Worm (Caenorhabditis elegans): ENCODE results near the gene C07C7.3.

C07C7.3 gene

ce11 chrIV:9130605-9131004 is 35.2 kb upstream of the C07C7.3 start (continued):
- no peak for TF ChIP-seq mcd-1 (GFP tag; IDR thresholded peaks at IDR 0.05)
- TF ChIP-seq xnd-1 (tag; optimal IDR thresholded peaks at IDR 0.05) = no peak
- no peak for TF ChIP-seq let-607 (tag; optimal IDR thresholded peaks at IDR 0.05)
- no peak for TF ChIP-seq atf-7 (tag; optimal IDR thresholded peaks at IDR 0.05)
- TF ChIP-seq tbp1 (GFP tag; optimal IDR thresholded peaks at IDR 0.05) = peak; percentile 72
- no peak for TF ChIP-seq nhr-120 (GFP tag; IDR thresholded peaks at IDR 0.05)
- TF ChIP-seq Y56A3A.18 (GFP tag; IDR thresholded peaks at IDR 0.05) = no peak
- TF ChIP-seq hmg-20 (GFP tag; IDR thresholded peaks at IDR 0.05) = 0 out of 2 replicates have a peak, but pooled peaks have one; percentile 32
- TF ChIP-seq die-1 (tag; optimal IDR thresholded peaks at IDR 0.05) = no peak
- TF ChIP-seq D2030.7 (GFP tag; IDR thresholded peaks at IDR 0.05) = peak; percentile 50; the same call in 1 of the 2 replicates
- TF ChIP-seq sea-2 (GFP tag; IDR thresholded peaks at IDR 0.05) = no peak
- no peak for TF ChIP-seq F57C9.4 (tag; optimal IDR thresholded peaks at IDR 0.05)
- TF ChIP-seq madf-3 (GFP tag; IDR thresholded peaks at IDR 0.05) = no peak
- TF ChIP-seq pha-4 (tag; optimal IDR thresholded peaks at IDR 0.05) = no peak
- no peak for TF ChIP-seq Y95B8A.8 (GFP tag; IDR thresholded peaks at IDR 0.05)
- no peak for TF ChIP-seq ekl-4 (GFP tag; IDR thresholded peaks at IDR 0.05)
- no peak for TF ChIP-seq egl-44 (GFP tag; IDR thresholded peaks at IDR 0.05)
- no peak for TF ChIP-seq tbx-9 (tag; optimal IDR thresholded peaks at IDR 0.05; ENCODE audit: borderline replicate concordance)
- TF ChIP-seq snpc-1.3 (tag; optimal IDR thresholded peaks at IDR 0.05; ENCODE audit: insufficient read depth) = no peak
- TF ChIP-seq gei-17 (GFP tag; optimal IDR thresholded peaks at IDR 0.05) = no peak
- TF ChIP-seq ccch-3 (GFP tag; optimal IDR thresholded peaks at IDR 0.05) = no peak
- TF ChIP-seq Y53G8AR.9 (GFP tag; conservative IDR thresholded peaks at IDR 0.05) = no peak

DNA sequence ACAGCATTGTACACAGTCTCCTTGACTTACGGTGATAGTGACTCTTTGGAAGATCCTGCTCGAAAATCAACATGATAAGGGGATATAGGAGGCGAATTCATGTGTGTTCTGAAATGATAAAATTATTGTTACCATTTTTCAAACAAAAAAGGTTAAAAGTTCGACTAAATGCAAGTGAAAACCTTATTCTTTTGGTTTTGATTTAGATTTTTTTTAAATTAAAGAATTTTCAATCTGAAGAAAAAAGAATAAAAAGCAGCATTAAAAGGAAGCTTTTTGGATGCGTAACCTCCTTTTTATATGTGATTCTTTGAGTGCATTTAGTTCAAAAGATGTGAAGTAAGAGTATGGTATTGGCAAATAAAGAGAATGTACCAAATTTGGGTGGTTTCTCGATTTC is 30.5 kb upstream of the C07C7.3 start, which contains the start of gene delm-1:
TSS of gene delm-1 (minus strand) at position 101 of the 400 bp plus-strand sequence.
- TF ChIP-seq ZK185.1 (tag; optimal IDR thresholded peaks at IDR 0.05; ENCODE audit: poor library complexity, severe bottlenecking) (no peak), lin-35 (GFP tag; optimal IDR thresholded peaks at IDR 0.05) (no peak), Y53G8AR.9 (GFP tag; conservative IDR thresholded peaks at IDR 0.05) (no peak), cebp-1 (GFP tag; IDR thresholded peaks at IDR 0.05) (no peak), cebp-1 (tag; optimal IDR thresholded peaks at IDR 0.05) (no peak), zim-3 (tag; optimal IDR thresholded peaks at IDR 0.05) (no peak), mcd-1 (GFP tag; IDR thresholded peaks at IDR 0.05) (no peak), fkh-3 (tag; optimal IDR thresholded peaks at IDR 0.05) (no peak), Y67H2A.10 (GFP tag; conservative IDR thresholded peaks at IDR 0.05) (no peak), nfyb-1 (GFP tag; IDR thresholded peaks at IDR 0.05) (no peak), hrde-1 (tag; optimal IDR thresholded peaks at IDR 0.05; ENCODE audit: borderline replicate concordance) (no peak), lag-1 (GFP tag; IDR thresholded peaks at IDR 0.05) (no peak), bed-1 (GFP tag; IDR thresholded peaks at IDR 0.05) (no peak), ekl-4 (GFP tag; IDR thresholded peaks at IDR 0.05) (no peak), rec-8 (tag; optimal IDR thresholded peaks at IDR 0.05) (no peak)

- TF ChIP-seq F49E8.2 (tag; optimal IDR thresholded peaks at IDR 0.05; ENCODE audit: insufficient read depth) (peak; percentile 8), B0035.1 (tag; optimal IDR thresholded peaks at IDR 0.05) (no peak), snpc-4 (GFP tag; optimal IDR thresholded peaks at IDR 0.05) (peak; percentile 82), snpc-4 (tag; optimal IDR thresholded peaks at IDR 0.05) (peak; percentile 86 to 97 (median 94)), ztf-26 (tag; optimal IDR thresholded peaks at IDR 0.05) (no peak), him-1 (tag; optimal IDR thresholded peaks at IDR 0.05) (no peak), xnd-1 (tag; optimal IDR thresholded peaks at IDR 0.05) (no peak), ama-1 (optimal IDR thresholded peaks at IDR 0.05) (no peak), ama-1 (GFP tag; optimal IDR thresholded peaks at IDR 0.05) (no peak), ztf-18 (tag; optimal IDR thresholded peaks at IDR 0.05) (no peak), lsl-1 (GFP tag; optimal IDR thresholded peaks at IDR 0.05) (peak; percentile 45), let-526 (GFP tag; IDR thresholded peaks at IDR 0.05) (no peak), mes-4 (tag; optimal IDR thresholded peaks at IDR 0.05) (no peak), Y79H2A.3 (GFP tag; conservative IDR thresholded peaks at IDR 0.05) (no peak), Y95B8A.8 (GFP tag; IDR thresholded peaks at IDR 0.05) (no peak)
These were observed 25.6 kb upstream of the C07C7.3 start for ce11 chrIV:9140172-9140805.

Data from whole organism, young adult.